Worm (Caenorhabditis elegans) whole organism, mixed stage, embryonic: Measurements from ENCODE around the gene col-78.

ENCODE experiments used
- M03D4.4 ChIP-seq: sonication (generic microtip); optimal IDR thresholded peaks from 2 replicates; lab custom pipeline; 2017; ENCODE audit warnings: mild to moderate bottlenecking, missing genetic modification characterization, missing compliant biosample characterization
- blmp-1 ChIP-seq: fragments of 150-350 bp; optimal IDR thresholded peaks from 2 replicates; lab custom pipeline; 2014; ENCODE audit warnings: missing biosample characterization, missing genetic modification characterization
- ceh-43 ChIP-seq: fragments of 200-800 bp; sonication (Bioruptor generic); optimal IDR thresholded peaks from 2 replicates; lab custom pipeline; 2018; ENCODE audit warnings: mild to moderate bottlenecking, missing genetic modification characterization, moderate library complexity, missing compliant biosample characterization
- ces-1 ChIP-seq: fragments of 150-350 bp; optimal IDR thresholded peaks from 2 replicates; lab custom pipeline; 2014; ENCODE audit warnings: missing biosample characterization, missing genetic modification reagents, missing genetic modification characterization
- drap-1 ChIP-seq: fragments of 200-800 bp; sonication (Bioruptor generic); optimal IDR thresholded peaks from 3 replicates; lab custom pipeline; 2018; ENCODE audit warnings: mild to moderate bottlenecking, missing genetic modification characterization, missing compliant biosample characterization
- elt-1 ChIP-seq: sonication (generic microtip); optimal IDR thresholded peaks from 2 replicates; lab custom pipeline; 2017; ENCODE audit warnings: missing genetic modification characterization, mild to moderate bottlenecking, missing compliant biosample characterization, antibody characterized with exemption, moderate library complexity, borderline replicate concordance; ENCODE audit not compliant: insufficient read depth
- elt-3 ChIP-seq: fragments of 150-350 bp; optimal IDR thresholded peaks from 2 replicates; lab custom pipeline; 2014; ENCODE audit warnings: missing biosample characterization, missing genetic modification characterization
- flh-1 ChIP-seq: fragments of 200-800 bp; sonication (Bioruptor generic); optimal IDR thresholded peaks from 2 replicates; lab custom pipeline; 2018; ENCODE audit warnings: mild to moderate bottlenecking, missing genetic modification characterization, moderate library complexity, missing compliant biosample characterization
- ham-2 ChIP-seq: fragments of 200-800 bp; sonication (Bioruptor generic); optimal IDR thresholded peaks from 2 replicates; lab custom pipeline; 2018; ENCODE audit warnings: mild to moderate bottlenecking, missing genetic modification characterization, missing compliant biosample characterization
- hlh-1 ChIP-seq: fragments of 150-350 bp; optimal IDR thresholded peaks from 2 replicates; lab custom pipeline; 2014; ENCODE audit warnings: missing biosample characterization, missing genetic modification reagents, missing genetic modification characterization
- lin-13 ChIP-seq: fragments of 150-350 bp; optimal IDR thresholded peaks from 2 replicates; lab custom pipeline; 2014; ENCODE audit warnings: missing biosample characterization, missing genetic modification characterization
- lin-32 ChIP-seq: fragments of 200-800 bp; sonication (Bioruptor generic); optimal IDR thresholded peaks from 2 replicates; lab custom pipeline; 2018; ENCODE audit warnings: mild to moderate bottlenecking, missing genetic modification characterization, missing compliant biosample characterization
- lsy-2 ChIP-seq: fragments of 150-350 bp; optimal IDR thresholded peaks from 2 replicates; lab custom pipeline; 2014; ENCODE audit warnings: missing biosample characterization, missing genetic modification characterization
- mab-5 ChIP-seq: fragments of 150-350 bp; optimal IDR thresholded peaks from 2 replicates; lab custom pipeline; 2014; ENCODE audit warnings: missing biosample characterization, missing genetic modification characterization
- mep-1 ChIP-seq: fragments of 150-350 bp; optimal IDR thresholded peaks from 2 replicates; lab custom pipeline; 2017; ENCODE audit warnings: missing biosample characterization, missing genetic modification reagents, missing genetic modification characterization, inconsistent platforms
- mls-2 ChIP-seq: sonication (generic microtip); optimal IDR thresholded peaks from 2 replicates; lab custom pipeline; 2016; ENCODE audit warnings: mild to moderate bottlenecking, missing genetic modification characterization, moderate library complexity, missing compliant biosample characterization
- nhr-12 ChIP-seq: fragments of 150-350 bp; optimal IDR thresholded peaks from 2 replicates; lab custom pipeline; 2014; ENCODE audit warnings: missing biosample characterization, missing genetic modification characterization
- nhr-2 ChIP-seq: fragments of 150-350 bp; optimal IDR thresholded peaks from 2 replicates; lab custom pipeline; 2014; ENCODE audit warnings: missing biosample characterization, missing genetic modification characterization
- nhr-237 ChIP-seq: fragments of 150-350 bp; optimal IDR thresholded peaks from 2 replicates; lab custom pipeline; 2014; ENCODE audit warnings: missing biosample characterization, missing genetic modification characterization
- nhr-28 ChIP-seq: fragments of 150-350 bp; optimal IDR thresholded peaks from 2 replicates; lab custom pipeline; 2014; ENCODE audit warnings: missing biosample characterization, missing genetic modification characterization
- nhr-76 ChIP-seq: sonication (generic microtip); optimal IDR thresholded peaks from 2 replicates; lab custom pipeline; 2017; ENCODE audit warnings: missing biosample characterization, missing genetic modification characterization
- pha-4 ChIP-seq: fragments of 150-350 bp; optimal IDR thresholded peaks from 2 replicates; lab custom pipeline; 2018; ENCODE audit warnings: missing biosample characterization, missing genetic modification reagents, missing genetic modification characterization
- sem-2 ChIP-seq: fragments of 200-800 bp; sonication (Bioruptor generic); optimal IDR thresholded peaks from 2 replicates; lab custom pipeline; 2018; ENCODE audit warnings: mild to moderate bottlenecking, missing genetic modification characterization, missing compliant biosample characterization
- snpc-4 ChIP-seq: fragments of 150-350 bp; optimal IDR thresholded peaks from 2 replicates; lab custom pipeline; 2014; ENCODE audit warnings: missing biosample characterization, missing genetic modification characterization
- sptf-1 ChIP-seq: sonication (generic microtip); optimal IDR thresholded peaks from 2 replicates; lab custom pipeline; 2017; ENCODE audit warnings: mild to moderate bottlenecking, missing genetic modification characterization, moderate library complexity, missing compliant biosample characterization
- tbx-8 ChIP-seq: fragments of 200-800 bp; sonication (Bioruptor generic); optimal IDR thresholded peaks from 2 replicates; lab custom pipeline; 2018; ENCODE audit warnings: mild to moderate bottlenecking, missing genetic modification characterization, moderate library complexity, missing compliant biosample characterization
- unc-39 ChIP-seq: fragments of 150-350 bp; optimal IDR thresholded peaks from 2 replicates; lab custom pipeline; 2014; ENCODE audit warnings: missing biosample characterization, missing genetic modification characterization
- unc-62 ChIP-seq: fragments of 150-350 bp; optimal IDR thresholded peaks from 2 replicates; lab custom pipeline; 2014; ENCODE audit warnings: missing biosample characterization, missing genetic modification reagents, missing genetic modification characterization
- zip-8 ChIP-seq: fragments of 150-350 bp; optimal IDR thresholded peaks from 2 replicates; lab custom pipeline; 2014; ENCODE audit warnings: missing biosample characterization, missing genetic modification characterization
- ztf-11 ChIP-seq: fragments of 150-350 bp; optimal IDR thresholded peaks from 2 replicates; lab custom pipeline; 2014; ENCODE audit warnings: missing biosample characterization, missing genetic modification characterization

col-78 gene

DNA sequence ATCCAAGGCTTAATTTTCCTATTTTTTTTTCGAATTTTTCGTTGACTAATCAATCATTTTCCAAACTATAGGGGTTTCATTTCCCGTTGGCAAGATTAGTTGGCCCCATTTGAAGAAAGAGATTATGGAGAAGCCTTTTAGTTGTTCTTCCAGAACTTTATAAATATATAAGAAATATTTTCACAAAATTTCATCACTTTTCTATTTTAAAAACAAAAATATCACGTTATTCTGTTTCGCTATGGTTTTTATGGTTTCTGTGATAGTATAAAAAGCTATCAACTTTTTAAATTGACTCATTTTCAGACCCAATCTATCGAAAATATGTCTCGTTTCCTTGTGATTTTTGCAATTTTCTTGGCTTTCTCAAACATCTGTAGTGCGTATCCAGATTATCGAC is 16.5 kb upstream of the col-78 start, which contains the start of gene nlp-78:
Gene nlp-78 (plus strand): TSS at position 301 of the 400 bp plus-strand sequence.
- TF ChIP-seq elt-3 (no peak), elt-1 (no peak), zip-8 (no peak), unc-39 (no peak), nhr-237 (tag; lab: Kevin White, UChicago) (no peak), lin-32 (GFP tag; lab: Kevin White, UChicago) (no peak), mab-5 (tag; lab: Kevin White, UChicago) (no peak), drap-1 (GFP tag; lab: Kevin White, UChicago) (no peak), M03D4.4 (tag; lab: Kevin White, UChicago) (no peak)

DNA sequence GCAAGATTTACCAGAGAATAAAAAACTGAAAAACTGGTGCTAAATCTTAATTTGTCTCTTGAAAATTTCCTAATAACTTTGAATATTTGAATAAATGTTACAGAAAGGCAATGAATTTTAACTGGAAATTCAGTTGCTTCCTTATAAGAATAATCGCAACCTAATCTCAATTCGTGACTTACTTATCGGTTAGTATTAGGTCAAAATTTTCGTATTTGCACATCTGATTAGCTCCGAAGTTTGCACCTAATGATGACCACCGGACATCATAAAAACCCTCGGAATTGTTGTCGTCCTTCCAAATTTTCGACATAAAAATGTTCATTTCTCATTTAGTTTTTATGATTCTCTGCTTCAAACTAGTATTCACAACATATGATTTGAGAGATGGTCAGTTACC is 14.5 kb upstream of the col-78 start, which contains the start of gene C16D2.3:
Gene C16D2.3 (plus strand): TSS at position 301 of the 400 bp plus-strand sequence.
- TF ChIP-seq lin-13 (tag; lab: Kevin White, UChicago) (no peak), mls-2 (no peak), nhr-2 (tag; lab: Kevin White, UChicago) (no peak), lsy-2 (no peak), unc-62 (no peak), nhr-237 (tag; lab: Kevin White, UChicago) (no peak), ham-2 (GFP tag; lab: Kevin White, UChicago) (no peak), flh-1 (GFP tag; lab: Kevin White, UChicago) (no peak), M03D4.4 (tag; lab: Kevin White, UChicago) (no peak), nhr-12 (tag; lab: Kevin White, UChicago) (no peak), pha-4 (tag; lab: Kevin White, UChicago) (no peak), lin-32 (GFP tag; lab: Kevin White, UChicago) (no peak), ces-1 (GFP tag; lab: Kevin White, UChicago) (no peak), tbx-8 (GFP tag; lab: Kevin White, UChicago) (no peak), mab-5 (tag; lab: Kevin White, UChicago) (no peak), elt-3 (no peak), drap-1 (GFP tag; lab: Kevin White, UChicago) (no peak), sem-2 (GFP tag; lab: Kevin White, UChicago) (no peak), nhr-76 (tag; lab: Kevin White, UChicago) (no peak), ceh-43 (GFP tag; lab: Kevin White, UChicago) (no peak)

DNA sequence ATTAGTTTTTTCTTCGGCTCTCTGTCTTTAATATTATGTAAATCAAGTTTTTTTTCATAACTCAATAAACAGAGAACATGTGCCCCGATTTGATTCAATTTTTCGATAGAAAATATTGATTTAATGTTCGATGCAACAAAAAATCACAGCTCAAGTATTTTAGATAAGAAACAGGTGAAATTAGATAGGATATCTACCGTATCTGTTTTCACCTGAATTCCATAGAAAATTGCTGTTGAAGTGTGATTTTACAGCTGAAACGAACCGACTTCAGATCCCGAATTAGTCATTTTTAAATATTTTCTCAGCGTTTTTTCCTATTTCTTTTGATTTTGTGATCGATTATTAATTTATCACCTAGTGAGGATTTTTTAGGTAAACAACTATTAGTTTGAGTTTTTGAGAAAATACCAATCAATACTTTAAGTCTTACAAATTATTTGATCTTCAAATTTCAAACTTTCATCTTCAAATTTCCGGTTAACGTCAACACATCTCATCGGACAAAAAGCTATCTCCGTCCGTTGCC is 13.1 kb upstream of the col-78 start, which contains the start of gene Y9C2UA.1:
Gene Y9C2UA.1 (plus strand): TSS at position 479 of the 529 bp plus-strand sequence.
- TF ChIP-seq nhr-28 (tag; lab: Kevin White, UChicago) (no peak), drap-1 (GFP tag; lab: Kevin White, UChicago) (no peak), sptf-1 (no peak), ces-1 (GFP tag; lab: Kevin White, UChicago) (no peak), elt-1 (no peak), mep-1 (no peak)

DNA sequence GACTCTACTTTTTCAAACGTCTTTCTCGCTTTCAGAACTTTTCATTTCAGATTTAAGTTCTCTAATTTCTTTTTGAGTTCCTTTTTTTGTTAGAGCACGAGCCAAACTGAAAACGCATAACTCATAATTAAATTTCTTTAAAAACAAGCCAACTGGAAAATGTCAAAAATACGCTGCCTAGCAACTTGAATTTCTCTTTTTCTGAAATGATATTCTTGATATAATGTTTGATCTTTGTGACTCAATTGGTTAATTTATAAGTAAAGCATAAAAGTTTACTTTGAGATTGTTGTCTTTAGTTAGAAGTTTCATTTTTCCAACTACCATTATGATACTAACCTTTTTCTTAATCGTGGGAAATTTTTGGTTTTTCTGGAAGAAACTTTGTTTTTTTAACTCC is 11.2 kb upstream of the col-78 start:
- no peak for TF ChIP-seq lsy-2

DNA sequence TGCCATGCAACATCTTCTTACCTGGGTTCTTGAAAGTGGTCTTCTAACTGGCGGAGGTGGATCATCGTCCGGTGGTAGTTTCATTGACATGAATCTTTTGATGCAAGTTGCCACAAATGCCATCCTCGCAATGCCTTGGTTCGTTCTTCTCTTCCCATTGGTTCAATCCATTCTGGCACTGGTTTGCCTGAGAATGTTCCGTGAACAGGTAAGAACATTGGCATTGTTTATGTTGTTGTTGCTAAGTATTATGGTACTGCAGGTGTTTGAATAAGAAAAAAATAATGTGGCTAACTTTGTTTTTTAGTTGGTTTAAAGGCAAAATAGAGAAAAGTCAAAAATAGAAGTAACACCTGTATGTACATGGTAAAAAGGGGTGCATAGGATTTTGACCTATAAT is 8.5 kb upstream of the col-78 start:
- TF ChIP-seq lin-13 (tag; lab: Kevin White, UChicago) (no peak), lin-32 (GFP tag; lab: Kevin White, UChicago) (no peak), hlh-1 (no peak), unc-39 (no peak), snpc-4 (tag; lab: Kevin White, UChicago) (no peak), nhr-12 (tag; lab: Kevin White, UChicago) (no peak), ztf-11 (tag; lab: Kevin White, UChicago) (no peak), ham-2 (GFP tag; lab: Kevin White, UChicago) (no peak), sem-2 (GFP tag; lab: Kevin White, UChicago) (no peak), nhr-237 (tag; lab: Kevin White, UChicago) (no peak), nhr-28 (tag; lab: Kevin White, UChicago) (no peak)

DNA sequence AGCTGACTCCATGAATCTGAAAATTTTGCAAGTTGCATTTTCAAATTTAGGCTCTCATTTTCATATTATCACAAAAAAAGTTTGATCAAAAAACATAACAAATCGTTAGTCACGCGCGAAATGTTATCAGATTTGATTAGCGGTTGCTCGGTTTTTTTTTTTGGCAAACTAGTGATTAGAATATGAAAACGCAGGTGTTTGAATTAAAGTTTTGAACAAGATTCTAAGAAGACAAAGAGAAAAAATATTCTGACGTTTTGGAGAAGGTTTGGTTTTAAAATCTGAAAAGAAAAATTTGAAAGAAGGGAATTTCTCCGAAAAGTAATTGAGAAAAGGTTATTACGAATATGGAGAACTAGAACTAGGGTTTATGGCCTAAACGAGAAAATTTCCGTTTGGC is 8.0 kb upstream of the col-78 start:
- TF ChIP-seq blmp-1 (tag; lab: Kevin White, UChicago) (no peak), mls-2 (no peak), snpc-4 (tag; lab: Kevin White, UChicago) (no peak), sptf-1 (no peak)
